Worm (Caenorhabditis elegans) whole organism, L2 larva: Measurements from ENCODE around the gene C06A1.6.

ENCODE experiments used
- blmp-1 ChIP-seq: sonication (generic microtip); optimal IDR thresholded peaks from 2 replicates; lab custom pipeline; 2017; ENCODE audit warnings: missing genetic modification characterization, mild to moderate bottlenecking, missing compliant biosample characterization, antibody characterized with exemption, moderate library complexity; ENCODE audit not compliant: insufficient read depth
- dmd-4 ChIP-seq: sonication (generic microtip); optimal IDR thresholded peaks from 2 replicates; lab custom pipeline; 2017; ENCODE audit warnings: missing biosample characterization, missing genetic modification characterization
- egl-27 ChIP-seq: sonication (generic microtip); optimal IDR thresholded peaks from 3 replicates; lab custom pipeline; 2017; ENCODE audit warnings: missing biosample characterization, missing genetic modification reagents, missing genetic modification characterization
- elt-3 ChIP-seq: sonication (generic microtip); optimal IDR thresholded peaks from 2 replicates; lab custom pipeline; 2017; ENCODE audit warnings: missing biosample characterization, missing genetic modification characterization
- lin-11 ChIP-seq: fragments of 150-350 bp; sonication (generic microtip); optimal IDR thresholded peaks from 2 replicates; lab custom pipeline; 2014; ENCODE audit warnings: missing biosample characterization, missing genetic modification characterization, inconsistent platforms, mixed read lengths
- lsy-2 ChIP-seq, 2 experiments: fragments of 150-350 bp in 1 of 2; sonication (generic microtip) in 1 of 2; optimal IDR thresholded peaks; 2 replicates each; lab custom pipeline; 2014 to 2017; ENCODE audit warnings: missing biosample characterization in 2 of 2, missing genetic modification characterization in 2 of 2
- nhr-11 ChIP-seq: fragments of 150-350 bp; optimal IDR thresholded peaks from 2 replicates; lab custom pipeline; 2014; ENCODE audit warnings: missing biosample characterization, missing genetic modification characterization
- nhr-23 ChIP-seq: fragments of 150-350 bp; optimal IDR thresholded peaks from 2 replicates; lab custom pipeline; 2014; ENCODE audit warnings: missing biosample characterization, missing genetic modification reagents, missing genetic modification characterization
- unc-62 ChIP-seq: fragments of 150-350 bp; optimal IDR thresholded peaks from 2 replicates; lab custom pipeline; 2014; ENCODE audit warnings: missing biosample characterization, missing genetic modification reagents, missing genetic modification characterization
- zag-1 ChIP-seq: fragments of 150-350 bp; optimal IDR thresholded peaks from 2 replicates; lab custom pipeline; 2014; ENCODE audit warnings: missing biosample characterization, missing genetic modification characterization

ce11 chrII:10527649-10528134 is 36.8 kb downstream of the C06A1.6 start, which contains the start of gene mab-10:
- TF ChIP-seq egl-27 (tag; lab: Kevin White, UChicago) = no peak
- no peak for TF ChIP-seq elt-3 (tag; lab: Kevin White, UChicago)
- TF ChIP-seq zag-1 = peak; percentile 83
- TF ChIP-seq nhr-11 (tag; lab: Kevin White, UChicago) = peak; percentile 60
- peak in 1 of 2 experiments; percentile 34 for TF ChIP-seq lsy-2 (tag; optimal IDR thresholded peaks at IDR 0.05; lab: Kevin White, UChicago)
- no peak for TF ChIP-seq dmd-4 (tag; lab: Kevin White, UChicago)
- TF ChIP-seq lin-11 (tag; lab: Kevin White, UChicago) = no peak
- no peak for TF ChIP-seq nhr-23 (tag; lab: Kevin White, UChicago)
- no peak for TF ChIP-seq blmp-1
- TF ChIP-seq unc-62 (GFP tag; lab: Kevin White, UChicago) = no peak
